Fruit fly (Drosophila melanogaster): ENCODE measurements around the gene PGRP-LB.

The PGRP-LB gene

dm6 chr3R:11490269-11490668 lies 29.9 kb upstream of the PGRP-LB start (continued):
- peak; percentile 13 for TF ChIP-seq ind (GFP tag; optimal IDR thresholded peaks at IDR 0.05)
- no peak for TF ChIP-seq Asciz (GFP tag; optimal IDR thresholded peaks at IDR 0.05)
- peak; percentile 10 for TF ChIP-seq CG9727 (GFP tag; optimal IDR thresholded peaks at IDR 0.05)
- no peak for TF ChIP-seq GATAe (GFP tag; conservative IDR thresholded peaks at IDR 0.05)
- TF ChIP-seq cwo (GFP tag; optimal IDR thresholded peaks at IDR 0.05) = peak; percentile 39
- TF ChIP-seq CG17568 (GFP tag; optimal IDR thresholded peaks at IDR 0.05) = no peak
- no peak for TF ChIP-seq peb (GFP tag; IDR thresholded peaks at IDR 0.05)
- TF ChIP-seq chm (GFP tag; IDR thresholded peaks at IDR 0.05) = no peak
- peak; percentile 21 for TF ChIP-seq phol (tag; optimal IDR thresholded peaks at IDR 0.05)
- TF ChIP-seq gem (tag; optimal IDR thresholded peaks at IDR 0.05) = peak; percentile 57
- peak; percentile 37 for TF ChIP-seq CG13296 (GFP tag; optimal IDR thresholded peaks at IDR 0.05)
- no peak for TF ChIP-seq chn (GFP tag; optimal IDR thresholded peaks at IDR 0.05)
- TF ChIP-seq row (GFP tag; IDR thresholded peaks at IDR 0.05) = peak; percentile 50
- peak; percentile 14 for TF ChIP-seq NfI (GFP tag; optimal IDR thresholded peaks at IDR 0.05)
- peak; percentile 52 for TF ChIP-seq CG7839 (tag; optimal IDR thresholded peaks at IDR 0.05)
- no peak for TF ChIP-seq Max (GFP tag; optimal IDR thresholded peaks at IDR 0.05)
- TF ChIP-seq Side (GFP tag; optimal IDR thresholded peaks at IDR 0.05) = no peak
- no peak for TF ChIP-seq CG3163 (GFP tag; optimal IDR thresholded peaks at IDR 0.05)
- peak; percentile 31 for TF ChIP-seq CG8924 (tag; optimal IDR thresholded peaks at IDR 0.05)
- TF ChIP-seq Nf-YB (GFP tag; optimal IDR thresholded peaks at IDR 0.05) = no peak
- TF ChIP-seq HmgZ (tag; optimal IDR thresholded peaks at IDR 0.05) = no peak
- no peak for TF ChIP-seq schlank (tag; optimal IDR thresholded peaks at IDR 0.05)
- no peak for TF ChIP-seq Jarid2 (GFP tag; optimal IDR thresholded peaks at IDR 0.05)
- peak; percentile 41; the same call in 1 of the 2 replicates for TF ChIP-seq CG31441 (GFP tag; IDR thresholded peaks at IDR 0.05)
- TF ChIP-seq grau (tag; optimal IDR thresholded peaks at IDR 0.05) = peak; percentile 47
- TF ChIP-seq Nf-YC (tag; optimal IDR thresholded peaks at IDR 0.05) = peak; percentile 37
- TF ChIP-seq CG4707 (GFP tag; optimal IDR thresholded peaks at IDR 0.05) = no peak
- peak; percentile 25 for TF ChIP-seq CG9817 (tag; optimal IDR thresholded peaks at IDR 0.05)
- no peak for TF ChIP-seq bab2 (GFP tag; optimal IDR thresholded peaks at IDR 0.05)
- TF ChIP-seq Dref (GFP tag; IDR thresholded peaks at IDR 0.05) = no peak
- TF ChIP-seq CG15514 (GFP tag; optimal IDR thresholded peaks at IDR 0.05) = peak; percentile 2
- peak; percentile 4 for TF ChIP-seq sug (tag; optimal IDR thresholded peaks at IDR 0.05)
- TF ChIP-seq lmd (GFP tag; IDR thresholded peaks at IDR 0.05) = peak; percentile 34; the same call in 1 of the 2 replicates
- TF ChIP-seq CG10543 (GFP tag; optimal IDR thresholded peaks at IDR 0.05) = no peak
- 0 out of 2 replicates have a peak, but pooled peaks have one; percentile 24 for TF ChIP-seq E2f1 (GFP tag; IDR thresholded peaks at IDR 0.05)
- TF ChIP-seq HLH4C (GFP tag; IDR thresholded peaks at IDR 0.05; ENCODE audit: partially characterized antibody) = no peak
- TF ChIP-seq Dip2 (GFP tag; IDR thresholded peaks at IDR 0.05) = no peak
- peak; percentile 33 for TF ChIP-seq Sox102F (GFP tag; optimal IDR thresholded peaks at IDR 0.05)
- TF ChIP-seq CG9215 (GFP tag; IDR thresholded peaks at IDR 0.05) = no peak
- peak; percentile 35; the same call in 1 of the 2 replicates for TF ChIP-seq HLH3B (GFP tag; IDR thresholded peaks at IDR 0.05)
- no peak for TF ChIP-seq CG15479 (GFP tag; optimal IDR thresholded peaks at IDR 0.05)
- no peak for TF ChIP-seq trh (GFP tag; optimal IDR thresholded peaks at IDR 0.05)
- no peak for TF ChIP-seq da (GFP tag; optimal IDR thresholded peaks at IDR 0.05)
- no peak for TF ChIP-seq kah (GFP tag; optimal IDR thresholded peaks at IDR 0.05)
- peak; percentile 44 for TF ChIP-seq CG7556 (GFP tag; optimal IDR thresholded peaks at IDR 0.05)
- no peak for TF ChIP-seq CG13775 (GFP tag; optimal IDR thresholded peaks at IDR 0.05)
- no peak for TF ChIP-seq BEAF-32 (GFP tag; optimal IDR thresholded peaks at IDR 0.05)
- peak; percentile 1 for TF ChIP-seq CG10147 (GFP tag; optimal IDR thresholded peaks at IDR 0.05)
- peak; percentile 52 for TF ChIP-seq Hmr (GFP tag; optimal IDR thresholded peaks at IDR 0.05)
- TF ChIP-seq CG17829 (tag; optimal IDR thresholded peaks at IDR 0.05) = no peak
- no peak for TF ChIP-seq fru (optimal IDR thresholded peaks at IDR 0.05)
